Worm (Caenorhabditis elegans) whole organism, L2 larva: Measurements from ENCODE around the gene F56C3.8.

Experiments used
- ZK546.5 ChIP-seq: sonication (generic microtip); optimal IDR thresholded peaks from 2 replicates; lab custom pipeline; 2017; ENCODE audit warnings: missing biosample characterization, missing genetic modification characterization
- alr-1 ChIP-seq: fragments of 150-350 bp; optimal IDR thresholded peaks from 2 replicates; lab custom pipeline; 2014; ENCODE audit warnings: missing biosample characterization, missing genetic modification characterization
- mdl-1 ChIP-seq, 2 experiments: fragments of 150-350 bp in 1 of 2; sonication (generic microtip) in 1 of 2; optimal IDR thresholded peaks; 2 replicates each; lab custom pipeline; 2017; ENCODE audit warnings: missing biosample characterization in 2 of 2, missing genetic modification characterization in 2 of 2
- nhr-10 ChIP-seq: sonication (generic microtip); optimal IDR thresholded peaks from 2 replicates; lab custom pipeline; 2017; ENCODE audit warnings: missing biosample characterization, missing genetic modification characterization
- nhr-12 ChIP-seq: fragments of 150-350 bp; optimal IDR thresholded peaks from 2 replicates; lab custom pipeline; 2014; ENCODE audit warnings: missing biosample characterization, missing genetic modification characterization
- nhr-23 ChIP-seq: fragments of 150-350 bp; optimal IDR thresholded peaks from 2 replicates; lab custom pipeline; 2014; ENCODE audit warnings: missing biosample characterization, missing genetic modification reagents, missing genetic modification characterization
- nhr-237 ChIP-seq: fragments of 150-350 bp; optimal IDR thresholded peaks from 2 replicates; lab custom pipeline; 2014; ENCODE audit warnings: missing biosample characterization, missing genetic modification characterization
- peb-1 ChIP-seq: fragments of 150-350 bp; optimal IDR thresholded peaks from 2 replicates; lab custom pipeline; 2014; ENCODE audit warnings: missing biosample characterization, missing genetic modification characterization
- sma-3 ChIP-seq: sonication (generic microtip); optimal IDR thresholded peaks from 2 replicates; lab custom pipeline; 2016; ENCODE audit warnings: missing genetic modification reagents, missing genetic modification characterization, missing compliant biosample characterization
- unc-62 ChIP-seq: fragments of 150-350 bp; optimal IDR thresholded peaks from 2 replicates; lab custom pipeline; 2014; ENCODE audit warnings: missing biosample characterization, missing genetic modification reagents, missing genetic modification characterization
- zag-1 ChIP-seq: fragments of 150-350 bp; optimal IDR thresholded peaks from 2 replicates; lab custom pipeline; 2014; ENCODE audit warnings: missing biosample characterization, missing genetic modification characterization

DNA sequence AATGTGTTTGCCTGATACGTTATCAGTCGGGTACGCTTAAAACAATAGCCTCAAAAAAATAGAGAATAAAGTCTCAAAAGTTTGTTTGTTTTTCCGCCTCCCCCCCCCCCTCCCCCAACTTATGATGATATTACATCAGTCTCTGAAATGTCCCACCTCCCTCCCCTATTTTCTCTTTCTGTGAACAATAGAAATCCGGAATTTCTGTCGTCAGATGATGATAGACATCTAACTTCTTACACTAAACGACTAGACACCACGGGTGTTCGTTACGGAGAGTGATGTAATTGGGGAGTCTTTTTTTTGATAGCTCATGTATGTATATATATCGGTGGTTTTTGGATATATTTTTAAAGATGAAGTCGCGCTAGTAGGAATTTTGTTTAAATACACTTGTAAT is 10.0 kb upstream of the F56C3.8 start:
- TF ChIP-seq nhr-12 (tag; lab: Kevin White, UChicago) (no peak), unc-62 (GFP tag; lab: Kevin White, UChicago) (no peak), mdl-1 (tag; optimal IDR thresholded peaks at IDR 0.05; lab: Kevin White, UChicago) (no peak), sma-3 (no peak), alr-1 (tag; lab: Kevin White, UChicago) (no peak), nhr-237 (tag; lab: Kevin White, UChicago) (no peak), nhr-23 (tag; lab: Kevin White, UChicago) (no peak), ZK546.5 (tag; lab: Kevin White, UChicago) (no peak), zag-1 (tag; lab: Kevin White, UChicago) (no peak), peb-1 (tag; lab: Kevin White, UChicago) (no peak), nhr-10 (tag; lab: Kevin White, UChicago) (no peak)
